Worm (Caenorhabditis elegans) whole organism, midembryonic: ENCODE data around the gene srz-82.

Experiments used
- T22C8.4 ChIP-seq: fragments of 200-800 bp; sonication (Bioruptor generic); IDR thresholded peaks from 2 replicates; pipeline ENCODE4 v1.3.6; 2022; ENCODE audit warnings: missing genetic modification characterization, missing compliant biosample characterization
- flt-1 ChIP-seq: fragments of 200-800 bp; sonication (Bioruptor generic); IDR thresholded peaks from 2 replicates; pipeline ENCODE4 v1.3.6; 2022; ENCODE audit warnings: missing genetic modification characterization, missing compliant biosample characterization
- klf-2 ChIP-seq: fragments of 200-800 bp; sonication (Bioruptor generic); conservative IDR thresholded peaks from 2 replicates; pipeline ENCODE4 v1.3.6; 2022; ENCODE audit warnings: missing genetic modification reagents, missing genetic modification characterization, missing compliant biosample characterization
- ref-1 ChIP-seq: fragments of 200-800 bp; sonication (Bioruptor generic); conservative IDR thresholded peaks from 2 replicates; pipeline ENCODE4 v1.3.6; 2022; ENCODE audit warnings: missing genetic modification reagents, missing genetic modification characterization, missing compliant biosample characterization
- tab-1 ChIP-seq: fragments of 200-800 bp; sonication (Bioruptor generic); IDR thresholded peaks from 2 replicates; pipeline ENCODE4 v1.3.6; 2022; ENCODE audit warnings: missing genetic modification characterization, missing compliant biosample characterization
- ztf-23 ChIP-seq: fragments of 200-800 bp; sonication (Bioruptor generic); IDR thresholded peaks from 2 replicates; pipeline ENCODE4 v1.3.6; 2022; ENCODE audit warnings: missing genetic modification reagents, missing genetic modification characterization, missing compliant biosample characterization
- ztf-29 ChIP-seq: fragments of 200-800 bp; sonication (Bioruptor generic); IDR thresholded peaks from 2 replicates; pipeline ENCODE4 v1.3.6; 2022; ENCODE audit warnings: missing genetic modification reagents, missing genetic modification characterization, missing compliant biosample characterization

- TF ChIP-seq T22C8.4 (GFP tag; lab: Robert Waterston, UW), result no peak
- no peak for TF ChIP-seq ztf-29
- no peak for TF ChIP-seq flt-1
- no peak for TF ChIP-seq ref-1 (GFP tag; lab: Robert Waterston, UW)
- TF ChIP-seq ztf-23 (GFP tag; lab: Robert Waterston, UW), result no peak
- TF ChIP-seq tab-1, result no peak
- TF ChIP-seq klf-2 (GFP tag; lab: Robert Waterston, UW), result no peak
Observed at ce11 chrIV:3438022-3438421, 44.7 kb upstream of the srz-82 start, which contains the start of gene grd-13.
